Worm (Caenorhabditis elegans): ENCODE measurements around the gene scl-11.

scl-11 gene

DNA sequence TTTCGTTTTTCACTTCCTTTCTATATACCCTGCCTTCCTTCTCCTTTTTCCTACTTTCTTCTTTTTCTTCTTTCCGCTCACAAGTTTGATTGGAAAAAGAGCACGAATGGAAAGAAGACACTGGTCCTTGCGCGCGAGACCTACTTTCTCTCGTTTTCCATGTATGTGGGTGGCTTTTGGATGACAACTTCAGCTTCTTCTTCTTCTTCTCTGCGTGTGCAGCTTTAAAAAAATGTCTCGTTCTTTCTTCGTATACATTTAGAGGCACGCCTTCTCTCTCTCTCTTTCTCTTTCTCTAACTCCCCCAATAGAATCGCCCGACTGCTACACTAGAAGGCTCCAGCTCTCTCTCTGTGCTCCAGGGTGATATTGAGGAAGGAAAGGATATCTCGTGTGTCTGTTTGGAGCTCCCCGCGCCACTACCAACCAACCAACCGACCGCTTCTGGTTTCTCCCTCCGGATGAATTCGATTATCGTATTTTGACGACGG is 25.3 kb upstream of the scl-11 start (continued):
- TF ChIP-seq lin-39 (tag; optimal IDR thresholded peaks at IDR 0.05): no peak
- no peak for TF ChIP-seq alr-1 (tag; optimal IDR thresholded peaks at IDR 0.05; ENCODE audit: borderline replicate concordance)
- peak; percentile 44 for TF ChIP-seq swsn-7 (tag; optimal IDR thresholded peaks at IDR 0.05)
- no peak for TF ChIP-seq unc-98 (GFP tag; IDR thresholded peaks at IDR 0.05)
- peak; percentile 60 for TF ChIP-seq nhr-71 (tag; optimal IDR thresholded peaks at IDR 0.05)
- TF ChIP-seq nhr-28 (tag; optimal IDR thresholded peaks at IDR 0.05): no peak
- TF ChIP-seq ztf-11 (tag; optimal IDR thresholded peaks at IDR 0.05): no peak
- no peak for TF ChIP-seq jun-1 (tag; optimal IDR thresholded peaks at IDR 0.05)
- TF ChIP-seq dpl-1 (GFP tag; optimal IDR thresholded peaks at IDR 0.05): peak in 1 of 3 experiments; percentile 24
- TF ChIP-seq tbx-2 (tag; optimal IDR thresholded peaks at IDR 0.05): peak; percentile 56
- TF ChIP-seq grh-1 (GFP tag; IDR thresholded peaks at IDR 0.05): no peak
- no peak for TF ChIP-seq ceh-63 (GFP tag; optimal IDR thresholded peaks at IDR 0.05)
- no peak for TF ChIP-seq elt-2 (tag; optimal IDR thresholded peaks at IDR 0.05)
- no peak for TF ChIP-seq zip-4 (GFP tag; optimal IDR thresholded peaks at IDR 0.05)
- TF ChIP-seq xbp-1 (tag; optimal IDR thresholded peaks at IDR 0.05): peak; percentile 13
- no peak for TF ChIP-seq unc-130 (tag; optimal IDR thresholded peaks at IDR 0.05)
- TF ChIP-seq sox-4 (tag; optimal IDR thresholded peaks at IDR 0.05): no peak
- TF ChIP-seq pqm-1 (tag; optimal IDR thresholded peaks at IDR 0.05): no peak
- no peak for TF ChIP-seq sup-37 (GFP tag; optimal IDR thresholded peaks at IDR 0.05)
- peak; percentile 69 for TF ChIP-seq fkh-10 (GFP tag; optimal IDR thresholded peaks at IDR 0.05)
- no peak for TF ChIP-seq pag-3 (tag; optimal IDR thresholded peaks at IDR 0.05; ENCODE audit: borderline replicate concordance, insufficient read depth)
- no peak for TF ChIP-seq C04F5.9 (tag; optimal IDR thresholded peaks at IDR 0.05)
- no peak for TF ChIP-seq lir-3 (tag; optimal IDR thresholded peaks at IDR 0.05; ENCODE audit: poor library complexity)
- no peak for TF ChIP-seq elt-3 (tag; optimal IDR thresholded peaks at IDR 0.05)
- TF ChIP-seq ama-1 (optimal IDR thresholded peaks at IDR 0.05): no peak
- TF ChIP-seq unc-86 (tag; optimal IDR thresholded peaks at IDR 0.05): peak; percentile 41
- no peak for TF ChIP-seq skn-1 (tag; optimal IDR thresholded peaks at IDR 0.05)
- peak; percentile 10 for TF ChIP-seq lin-13 (GFP tag; optimal IDR thresholded peaks at IDR 0.05)
- TF ChIP-seq fos-1 (tag; optimal IDR thresholded peaks at IDR 0.05): no peak
- TF ChIP-seq hpl-2 (GFP tag; optimal IDR thresholded peaks at IDR 0.05): no peak
- peak; percentile 85 for TF ChIP-seq fkh-8 (tag; optimal IDR thresholded peaks at IDR 0.05)
- TF ChIP-seq nhr-90 (tag; optimal IDR thresholded peaks at IDR 0.05; ENCODE audit: poor library complexity): no peak
- peak; percentile 21 for TF ChIP-seq snu-23 (GFP tag; optimal IDR thresholded peaks at IDR 0.05)
- TF ChIP-seq mab-9 (GFP tag; IDR thresholded peaks at IDR 0.05): no peak
- TF ChIP-seq unc-62 (GFP tag; optimal IDR thresholded peaks at IDR 0.05): no peak
- no peak for TF ChIP-seq nhr-12 (tag; optimal IDR thresholded peaks at IDR 0.05)
- TF ChIP-seq pax-3 (tag; optimal IDR thresholded peaks at IDR 0.05): no peak
- TF ChIP-seq sptf-1 (tag; optimal IDR thresholded peaks at IDR 0.05): no peak
- TF ChIP-seq lin-14 (GFP tag; optimal IDR thresholded peaks at IDR 0.05): peak; percentile 90
- TF ChIP-seq ceh-88 (GFP tag; IDR thresholded peaks at IDR 0.05): no peak
- TF ChIP-seq mef-2 (tag; optimal IDR thresholded peaks at IDR 0.05): no peak
- TF ChIP-seq Y116A8C.19 (tag; optimal IDR thresholded peaks at IDR 0.05; ENCODE audit: borderline replicate concordance): no peak
- TF ChIP-seq dsc-1 (tag; optimal IDR thresholded peaks at IDR 0.05): no peak
- TF ChIP-seq irx-1 (tag; optimal IDR thresholded peaks at IDR 0.05): no peak
- no peak for TF ChIP-seq hlh-4 (tag; optimal IDR thresholded peaks at IDR 0.05)
- no peak for TF ChIP-seq fkh-4 (tag; optimal IDR thresholded peaks at IDR 0.05; ENCODE audit: borderline replicate concordance)
- peak; percentile 55 for TF ChIP-seq nhr-47 (tag; optimal IDR thresholded peaks at IDR 0.05)
- TF ChIP-seq blmp-1 (tag; optimal IDR thresholded peaks at IDR 0.05): no peak
- no peak for TF ChIP-seq nhr-11 (tag; optimal IDR thresholded peaks at IDR 0.05)
- TF ChIP-seq efl-1 (optimal IDR thresholded peaks at IDR 0.05): peak; percentile 15 to 18
- TF ChIP-seq efl-1 (GFP tag; optimal IDR thresholded peaks at IDR 0.05 in 1 of 2): peak in 1 of 2 experiments; percentile 86
- TF ChIP-seq C16A3.4 (tag; optimal IDR thresholded peaks at IDR 0.05): no peak
- TF ChIP-seq egl-27 (tag; optimal IDR thresholded peaks at IDR 0.05): no peak
